Fruit fly (Drosophila melanogaster): ENCODE results near the gene CG12104.

Gene CG12104

DNA sequence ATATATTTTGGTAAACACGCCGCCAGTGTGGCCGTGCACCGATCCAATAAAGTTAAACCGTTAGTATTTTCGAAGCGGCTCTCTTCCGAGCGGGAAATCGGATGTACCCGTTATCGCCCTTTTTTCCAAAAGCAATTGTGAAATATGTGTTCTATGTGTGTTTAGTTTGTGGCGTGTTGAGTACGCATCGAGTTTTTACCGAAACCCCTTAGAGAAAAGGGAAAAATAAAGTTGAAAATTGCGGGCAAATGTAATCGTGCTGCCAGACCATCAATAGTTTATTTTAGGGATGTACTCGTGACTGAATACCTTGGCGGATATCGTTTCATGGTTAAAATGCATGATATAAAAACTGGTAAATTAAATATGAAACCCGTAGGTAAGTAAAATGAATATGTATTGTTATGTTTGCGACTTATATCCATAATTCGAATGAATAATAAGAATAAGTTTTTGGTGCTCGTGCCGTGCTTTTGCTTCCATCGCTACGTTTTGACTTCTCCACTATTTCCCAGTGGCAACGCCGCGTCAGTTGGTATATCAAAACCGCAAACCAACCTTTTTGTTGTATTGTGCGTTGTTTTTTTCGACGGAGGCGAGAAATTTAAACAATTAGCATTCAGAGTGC is 36.8 kb upstream of the CG12104 start, which contains the start of the genes Mettl2 and Bgb (continued):
- TF ChIP-seq cato (GFP tag; optimal IDR thresholded peaks at IDR 0.05; ENCODE audit: borderline replicate concordance) (peak; percentile 66), CG4854 (GFP tag; optimal IDR thresholded peaks at IDR 0.05) (no peak), H15 (GFP tag; IDR thresholded peaks at IDR 0.05) (peak; percentile 85), crc (GFP tag; optimal IDR thresholded peaks at IDR 0.05) (peak; percentile 57), Elba2 (GFP tag; optimal IDR thresholded peaks at IDR 0.05) (peak; percentile 23), inv (GFP tag; IDR thresholded peaks at IDR 0.05; ENCODE audit: partially characterized antibody) (peak; percentile 84), B-H1 (GFP tag; IDR thresholded peaks at IDR 0.05) (peak; percentile 27; the same call in 1 of the 3 replicates), Lhr (GFP tag; optimal IDR thresholded peaks at IDR 0.05) (no peak), CG33213 (GFP tag; optimal IDR thresholded peaks at IDR 0.05) (peak; percentile 65), fd3F (GFP tag; optimal IDR thresholded peaks at IDR 0.05) (peak; percentile 61), Tbp (GFP tag; optimal IDR thresholded peaks at IDR 0.05) (no peak), jumu (GFP tag; optimal IDR thresholded peaks at IDR 0.05) (peak; percentile 84), CG3281 (GFP tag; optimal IDR thresholded peaks at IDR 0.05) (peak; percentile 63), CG1647 (GFP tag; optimal IDR thresholded peaks at IDR 0.05) (peak; percentile 75), tap (tag; optimal IDR thresholded peaks at IDR 0.05) (no peak), Kr (GFP tag; optimal IDR thresholded peaks at IDR 0.05) (no peak), gro (GFP tag; optimal IDR thresholded peaks at IDR 0.05) (peak; percentile 81), CG18011 (GFP tag; optimal IDR thresholded peaks at IDR 0.05) (peak; percentile 36), zfh2 (GFP tag; optimal IDR thresholded peaks at IDR 0.05) (peak; percentile 91), CG14710 (tag; optimal IDR thresholded peaks at IDR 0.05) (peak; percentile 89), dmrt11E (tag; optimal IDR thresholded peaks at IDR 0.05) (peak; percentile 67), gsb (GFP tag; IDR thresholded peaks at IDR 0.05) (no peak), Oaz (GFP tag; IDR thresholded peaks at IDR 0.05) (peak; percentile 49), CG30020 (tag; optimal IDR thresholded peaks at IDR 0.05) (peak; percentile 57), MBD-R2 (GFP tag; IDR thresholded peaks at IDR 0.05) (peak; percentile 51), salm (tag; optimal IDR thresholded peaks at IDR 0.05) (no peak), CG4282 (GFP tag; optimal IDR thresholded peaks at IDR 0.05) (no peak), CG16863 (GFP tag; optimal IDR thresholded peaks at IDR 0.05) (peak; percentile 49), Hr39 (optimal IDR thresholded peaks at IDR 0.05) (no peak), CG13775 (GFP tag; optimal IDR thresholded peaks at IDR 0.05) (peak; percentile 80), Xbp1 (GFP tag; optimal IDR thresholded peaks at IDR 0.05) (peak; percentile 87), bowl (GFP tag; IDR thresholded peaks at IDR 0.05) (no peak), CG7963 (GFP tag; IDR thresholded peaks at IDR 0.05; ENCODE audit: partially characterized antibody) (peak; percentile 40; the same call in 2 of the 3 replicates), lab (GFP tag; optimal IDR thresholded peaks at IDR 0.05) (peak; percentile 78), CG13287 (GFP tag; IDR thresholded peaks at IDR 0.05; ENCODE audit: partially characterized antibody) (peak; percentile 83), knrl (GFP tag; IDR thresholded peaks at IDR 0.05; ENCODE audit: partially characterized antibody) (peak; percentile 87), dimm (GFP tag; IDR thresholded peaks at IDR 0.05) (no peak), CG7786 (GFP tag; optimal IDR thresholded peaks at IDR 0.05) (peak; percentile 83), CG18619 (GFP tag; optimal IDR thresholded peaks at IDR 0.05) (peak; percentile 56), chm (GFP tag; IDR thresholded peaks at IDR 0.05) (0 out of 2 replicates have a peak, but pooled peaks have one; percentile 35), bbx (GFP tag; IDR thresholded peaks at IDR 0.05; ENCODE audit: partially characterized antibody) (peak; percentile 41; the same call in 1 of the 2 replicates), gcm2 (GFP tag; optimal IDR thresholded peaks at IDR 0.05) (no peak), Optix (GFP tag; IDR thresholded peaks at IDR 0.05) (peak; percentile 52; the same call in 1 of the 3 replicates), en (GFP tag; optimal IDR thresholded peaks at IDR 0.05) (peak; percentile 53), eyg (GFP tag; optimal IDR thresholded peaks at IDR 0.05) (peak; percentile 73), sc (optimal IDR thresholded peaks at IDR 0.05) (no peak), sc (GFP tag; optimal IDR thresholded peaks at IDR 0.05) (no peak), Six4 (GFP tag; optimal IDR thresholded peaks at IDR 0.05) (peak; percentile 63), CG3407 (GFP tag; optimal IDR thresholded peaks at IDR 0.05) (peak; percentile 18), hb (GFP tag; IDR thresholded peaks at IDR 0.05; ENCODE audit: partially characterized antibody) (peak; percentile 59; the same call in 1 of the 3 replicates)
